Worm (Caenorhabditis elegans): ENCODE measurements around the gene R05G9.5.

DNA sequence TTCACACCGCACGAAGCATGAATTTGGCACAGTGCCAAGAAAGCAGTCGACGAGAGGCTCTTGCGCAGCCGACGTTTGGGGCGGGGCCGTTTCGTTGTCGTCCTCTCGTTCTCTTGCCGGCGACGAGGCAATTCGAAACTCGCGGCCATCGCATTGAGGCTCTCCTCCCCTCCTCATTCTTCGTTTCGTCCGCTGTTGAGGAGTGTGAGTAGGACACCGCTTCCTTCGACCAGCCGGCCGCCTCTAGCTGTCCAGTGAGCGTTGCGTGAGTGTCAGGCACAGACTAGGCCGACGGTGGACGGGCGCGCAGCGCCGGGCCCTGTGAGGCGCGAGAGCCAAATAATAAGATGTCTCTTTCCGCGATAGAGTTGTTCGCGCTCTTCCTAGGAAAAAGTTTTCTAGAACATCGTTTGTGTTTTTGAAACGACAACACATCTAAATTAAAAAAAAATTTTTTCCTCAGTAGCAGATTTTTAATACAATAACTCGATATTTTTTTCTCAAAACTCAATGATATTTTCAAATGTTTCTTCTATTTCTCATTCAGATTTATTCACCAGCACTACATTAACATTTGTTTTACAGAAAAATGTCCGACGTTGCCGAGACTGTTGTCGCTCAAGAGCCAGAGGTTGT is 8.1 kb downstream of the R05G9.5 start, which contains the start of the genes T28D9.11 and T28D9.1:
- TF ChIP-seq ama-1 (optimal IDR thresholded peaks at IDR 0.05) (no peak), tra-4 (tag; optimal IDR thresholded peaks at IDR 0.05) (no peak), tbx-37 (GFP tag; conservative IDR thresholded peaks at IDR 0.05) (peak; percentile 39; the same call in 1 of the 2 replicates), sea-1 (GFP tag; conservative IDR thresholded peaks at IDR 0.05) (no peak), aly-1 (tag; optimal IDR thresholded peaks at IDR 0.05) (peak; percentile 24), tbx-11 (GFP tag; IDR thresholded peaks at IDR 0.05) (no peak), flt-1 (GFP tag; IDR thresholded peaks at IDR 0.05) (peak; percentile 33; the same call in 1 of the 2 replicates), B0310.2 (tag; optimal IDR thresholded peaks at IDR 0.05) (peak; percentile 72), hnd-1 (tag; optimal IDR thresholded peaks at IDR 0.05) (no peak), ceh-13 (GFP tag; optimal IDR thresholded peaks at IDR 0.05) (no peak), pes-1 (GFP tag; IDR thresholded peaks at IDR 0.05) (peak; percentile 60; the same call in 1 of the 2 replicates)
